Worm (Caenorhabditis elegans) whole organism, early embryonic: ENCODE measurements around the gene ech-6.

Experiments
- F13C5.2 ChIP-seq: sonication (generic microtip); optimal IDR thresholded peaks from 2 replicates; lab custom pipeline; 2017; ENCODE audit warnings: mild to moderate bottlenecking, missing genetic modification characterization, inconsistent platforms, missing compliant biosample characterization
- ama-1 ChIP-seq: fragments of 150-350 bp; optimal IDR thresholded peaks from 2 replicates; lab custom pipeline; 2014
- ceh-13 ChIP-seq: fragments of 200-800 bp; sonication (Bioruptor generic); optimal IDR thresholded peaks from 2 replicates; lab custom pipeline; 2018; ENCODE audit warnings: mild to moderate bottlenecking, missing genetic modification characterization, missing compliant biosample characterization
- ceh-36 ChIP-seq: sonication (generic microtip); optimal IDR thresholded peaks from 2 replicates; lab custom pipeline; 2016; ENCODE audit warnings: missing genetic modification characterization, inconsistent platforms, missing compliant biosample characterization
- ets-7 ChIP-seq: sonication (generic microtip); optimal IDR thresholded peaks from 2 replicates; lab custom pipeline; 2016; ENCODE audit warnings: missing genotype, missing genetic modification characterization, missing compliant biosample characterization
- flt-1 ChIP-seq: fragments of 200-800 bp; sonication (Bioruptor generic); IDR thresholded peaks from 2 replicates; pipeline ENCODE4 v1.3.6; 2022; ENCODE audit warnings: missing genetic modification characterization, missing compliant biosample characterization
- hmbx-1 ChIP-seq: sonication (generic microtip); optimal IDR thresholded peaks from 2 replicates; lab custom pipeline; 2016; ENCODE audit warnings: mild to moderate bottlenecking, missing genetic modification characterization, missing compliant biosample characterization
- hnd-1 ChIP-seq: sonication (generic microtip); optimal IDR thresholded peaks from 2 replicates; lab custom pipeline; 2016; ENCODE audit warnings: missing genetic modification characterization, missing compliant biosample characterization
- pes-1 ChIP-seq: fragments of 200-800 bp; sonication (Bioruptor generic); IDR thresholded peaks from 2 replicates; pipeline ENCODE4 v1.3.6; 2022; ENCODE audit warnings: missing genetic modification reagents, missing genetic modification characterization, missing compliant biosample characterization
- scrt-1 ChIP-seq: fragments of 200-800 bp; sonication (Bioruptor generic); IDR thresholded peaks from 2 replicates; pipeline ENCODE4 v1.3.6; 2022; ENCODE audit warnings: missing genetic modification characterization, missing compliant biosample characterization
- sea-1 ChIP-seq: fragments of 200-800 bp; sonication (Bioruptor generic); conservative IDR thresholded peaks from 2 replicates; pipeline ENCODE4 v1.3.6; 2022; ENCODE audit warnings: missing genetic modification characterization, missing compliant biosample characterization

The ech-6 gene

ce11 chrIII:9701798-9702197, 50.9 kb downstream of the ech-6 start:
- TF ChIP-seq ama-1 (lab: Kevin White, UChicago), result no peak
- TF ChIP-seq F13C5.2 (tag; lab: Kevin White, UChicago), result no peak
- no peak for TF ChIP-seq ceh-13
- TF ChIP-seq scrt-1 (GFP tag; lab: Robert Waterston, UW), result no peak
- TF ChIP-seq hmbx-1, result no peak
- no peak for TF ChIP-seq flt-1 (GFP tag; lab: Robert Waterston, UW)
- TF ChIP-seq ceh-36 (tag; lab: Kevin White, UChicago), result no peak
- no peak for TF ChIP-seq hnd-1 (tag; lab: Kevin White, UChicago)
- no peak for TF ChIP-seq ets-7 (tag; lab: Kevin White, UChicago)
- no peak for TF ChIP-seq pes-1 (GFP tag; lab: Robert Waterston, UW)
- TF ChIP-seq sea-1 (GFP tag; lab: Robert Waterston, UW), result no peak
